1 fruit fly cellular context compared by ENCODE assay signal in the genomic region with DNA sequence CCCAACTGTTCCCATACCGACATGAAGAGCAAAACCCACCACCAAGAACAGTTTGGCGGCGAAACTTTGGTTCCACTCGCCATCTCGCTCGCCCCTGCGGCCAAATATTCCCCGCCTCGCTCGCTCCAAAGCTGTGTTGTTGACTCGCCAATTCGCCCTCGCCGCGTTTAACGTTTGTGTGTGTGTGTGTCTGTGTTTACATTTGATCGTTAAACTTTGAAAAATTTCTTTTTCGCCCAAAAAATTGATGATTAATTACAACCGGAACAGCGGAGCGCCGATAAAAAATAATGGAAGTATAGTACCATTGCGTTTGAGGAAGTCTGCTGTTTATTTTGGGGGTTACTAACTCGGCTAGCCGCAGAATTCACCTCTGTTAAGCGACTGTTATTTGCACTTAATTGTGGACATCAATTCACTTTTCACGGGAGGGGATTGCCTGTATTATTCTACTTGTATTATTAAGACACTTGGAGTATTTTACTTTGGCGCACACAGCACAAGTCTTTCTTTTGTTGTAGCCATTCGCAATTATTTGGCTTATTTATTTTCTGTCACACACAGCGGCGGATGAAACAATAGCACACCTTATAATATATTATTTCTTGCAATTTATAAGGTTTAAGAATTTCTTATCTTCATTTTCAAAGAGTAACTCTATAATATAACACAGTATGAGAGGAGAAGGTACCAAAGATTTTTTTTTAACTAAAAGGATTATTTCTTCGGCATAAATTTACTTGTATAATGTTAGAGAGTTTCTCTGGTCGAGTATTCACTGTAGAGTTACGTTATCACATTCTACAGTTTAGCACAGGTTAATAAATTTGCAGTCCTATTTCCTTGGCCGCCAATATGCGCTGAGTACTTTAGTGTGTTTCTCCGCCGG.
TF ChIP-seq lines count a peak whose summit lies in the region.

No protein-coding gene starts in this region.

TF ChIP-seq in whole organism, embryonic, 481 proteins besides CTCF, POLR2A, EP300 and RAD21 (continued from another document):
- TF ChIP-seq sc (optimal IDR thresholded peaks at IDR 0.05; lab: Kevin White, UChicago) = no peak
- TF ChIP-seq sc (GFP tag; optimal IDR thresholded peaks at IDR 0.05; lab: Kevin White, UChicago) = peak; percentile 8
- TF ChIP-seq CG10979 (tag; optimal IDR thresholded peaks at IDR 0.05; lab: Kevin White, UChicago) = peak; percentile 40
- no peak for TF ChIP-seq peb (GFP tag; IDR thresholded peaks at IDR 0.05; lab: Robert Waterston, UW)
- TF ChIP-seq abd-A (tag; optimal IDR thresholded peaks at IDR 0.05; lab: Kevin White, UChicago) = peak; percentile 91
- TF ChIP-seq CG14667 (GFP tag; IDR thresholded peaks at IDR 0.05; lab: Robert Waterston, UW) = no peak
- TF ChIP-seq CG7963 (GFP tag; IDR thresholded peaks at IDR 0.05; lab: Robert Waterston, UW; ENCODE audit: partially characterized antibody) = no peak
- no peak for TF ChIP-seq E2f2 (GFP tag; IDR thresholded peaks at IDR 0.05; lab: Robert Waterston, UW)
- TF ChIP-seq Mrtf (GFP tag; IDR thresholded peaks at IDR 0.05; lab: Robert Waterston, UW) = no peak
- TF ChIP-seq CG30020 (tag; optimal IDR thresholded peaks at IDR 0.05; lab: Kevin White, UChicago) = no peak
- no peak for TF ChIP-seq CG34422 (GFP tag; IDR thresholded peaks at IDR 0.05; lab: Robert Waterston, UW)
- TF ChIP-seq CG12942 (GFP tag; optimal IDR thresholded peaks at IDR 0.05; lab: Kevin White, UChicago) = peak; percentile 61
- TF ChIP-seq br (optimal IDR thresholded peaks at IDR 0.05; lab: Kevin White, UChicago) = no peak
